Fruit fly (Drosophila melanogaster): ENCODE data around the gene Nufip.

Nufip gene

DNA sequence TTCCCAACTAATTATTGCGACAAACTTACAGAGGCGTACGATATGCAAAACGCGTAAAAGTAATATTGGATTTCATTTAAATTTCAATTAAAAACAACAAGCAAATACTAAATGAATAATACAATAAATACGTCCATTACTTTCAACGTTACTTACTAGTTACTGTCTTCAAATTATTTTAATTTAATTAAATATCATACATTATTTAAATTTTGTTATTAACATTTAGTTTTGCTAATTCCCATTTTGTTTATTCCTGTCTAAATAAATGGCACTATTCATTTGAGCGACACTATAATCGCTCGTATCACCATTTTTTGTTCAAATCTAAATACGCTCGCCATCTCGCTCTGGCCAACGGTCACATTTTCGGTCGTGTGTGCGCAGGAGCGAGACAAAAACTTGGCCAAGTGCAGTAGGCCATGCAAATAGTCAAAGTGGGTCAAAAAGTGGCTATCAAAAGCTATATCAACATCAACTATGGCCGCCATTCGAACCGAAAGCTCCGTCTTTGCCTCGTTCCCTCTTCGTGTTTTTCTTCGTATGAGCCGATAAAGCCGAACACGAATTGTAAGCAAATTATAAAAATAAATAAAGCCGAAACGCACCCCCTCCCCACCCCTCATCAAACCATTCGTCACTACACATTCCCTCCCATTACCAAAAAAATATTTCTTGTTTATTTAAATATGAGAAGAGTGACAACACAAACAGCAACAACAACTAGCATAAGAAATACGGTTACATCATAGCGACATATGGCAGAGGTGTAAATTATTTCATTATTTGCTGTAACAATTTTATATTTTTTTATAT lies 41.2 kb upstream of the Nufip start (continued):
- TF ChIP-seq CG15479 (GFP tag; optimal IDR thresholded peaks at IDR 0.05) (no peak), ab (GFP tag; optimal IDR thresholded peaks at IDR 0.05) (no peak), Dll (GFP tag; IDR thresholded peaks at IDR 0.05; ENCODE audit: partially characterized antibody) (no peak), CkIIα-i1 (GFP tag; IDR thresholded peaks at IDR 0.05) (no peak), Stat92E (GFP tag; optimal IDR thresholded peaks at IDR 0.05) (no peak), CG9609 (GFP tag; optimal IDR thresholded peaks at IDR 0.05) (no peak), prd (optimal IDR thresholded peaks at IDR 0.05) (no peak), prd (GFP tag; IDR thresholded peaks at IDR 0.05) (no peak), eyg (GFP tag; optimal IDR thresholded peaks at IDR 0.05) (peak; percentile 47), CG14710 (tag; optimal IDR thresholded peaks at IDR 0.05) (no peak), ash1 (GFP tag; optimal IDR thresholded peaks at IDR 0.05) (no peak), CG5245 (GFP tag; optimal IDR thresholded peaks at IDR 0.05) (no peak), HHEX (GFP tag; optimal IDR thresholded peaks at IDR 0.05) (peak; percentile 69), CG13296 (GFP tag; optimal IDR thresholded peaks at IDR 0.05) (peak; percentile 82), yki (optimal IDR thresholded peaks at IDR 0.05) (no peak), zfh1 (GFP tag; IDR thresholded peaks at IDR 0.05) (peak; percentile 52; the same call in 2 of the 3 replicates), CG4360 (GFP tag; IDR thresholded peaks at IDR 0.05) (0 out of 2 replicates have a peak, but pooled peaks have one; percentile 30), CG10274 (GFP tag; optimal IDR thresholded peaks at IDR 0.05) (peak; percentile 33), CG9727 (GFP tag; optimal IDR thresholded peaks at IDR 0.05) (peak; percentile 6), Dbx (GFP tag; IDR thresholded peaks at IDR 0.05) (peak; percentile 60; the same call in 2 of the 3 replicates), Dip3 (GFP tag; optimal IDR thresholded peaks at IDR 0.05) (peak; percentile 25), CG18262 (tag; optimal IDR thresholded peaks at IDR 0.05) (no peak), NFAT (GFP tag; IDR thresholded peaks at IDR 0.05) (peak; percentile 33; the same call in 1 of the 2 replicates), ac (GFP tag; optimal IDR thresholded peaks at IDR 0.05) (no peak), sug (tag; optimal IDR thresholded peaks at IDR 0.05) (peak; percentile 89), CG1792 (GFP tag; optimal IDR thresholded peaks at IDR 0.05) (peak; percentile 5), CG15269 (tag; optimal IDR thresholded peaks at IDR 0.05) (peak; percentile 43), CG31224 (GFP tag; IDR thresholded peaks at IDR 0.05) (0 out of 2 replicates have a peak, but pooled peaks have one; percentile 6), Nf-YB (GFP tag; optimal IDR thresholded peaks at IDR 0.05) (peak; percentile 1), usp (GFP tag; optimal IDR thresholded peaks at IDR 0.05) (no peak), Ptx1 (GFP tag; IDR thresholded peaks at IDR 0.05) (0 out of 2 replicates have a peak, but pooled peaks have one; percentile 39), CG7963 (GFP tag; IDR thresholded peaks at IDR 0.05; ENCODE audit: partially characterized antibody) (no peak), her (GFP tag; optimal IDR thresholded peaks at IDR 0.05) (peak; percentile 22), Xrp1 (GFP tag; IDR thresholded peaks at IDR 0.05) (peak; percentile 40), onecut (GFP tag; IDR thresholded peaks at IDR 0.05) (peak; percentile 50; the same call in 1 of the 2 replicates), pzg (GFP tag; optimal IDR thresholded peaks at IDR 0.05) (no peak), br (optimal IDR thresholded peaks at IDR 0.05) (no peak), CG2199 (GFP tag; IDR thresholded peaks at IDR 0.05) (no peak), CG4282 (GFP tag; optimal IDR thresholded peaks at IDR 0.05) (no peak), pita (GFP tag; optimal IDR thresholded peaks at IDR 0.05) (no peak), CG7786 (GFP tag; optimal IDR thresholded peaks at IDR 0.05) (peak; percentile 16), salm (tag; optimal IDR thresholded peaks at IDR 0.05) (peak; percentile 53), wdn (GFP tag; IDR thresholded peaks at IDR 0.05) (0 out of 2 replicates have a peak, but pooled peaks have one; percentile 20), CG3726 (GFP tag; IDR thresholded peaks at IDR 0.05) (no peak), dmrt99B (tag; optimal IDR thresholded peaks at IDR 0.05) (peak; percentile 51), Vsx1 (GFP tag; optimal IDR thresholded peaks at IDR 0.05) (peak; percentile 41), CG15601 (tag; optimal IDR thresholded peaks at IDR 0.05) (peak; percentile 43), CG17328 (GFP tag; IDR thresholded peaks at IDR 0.05) (peak; percentile 26; the same call in 1 of the 2 replicates), HLHmδ (GFP tag; optimal IDR thresholded peaks at IDR 0.05) (no peak), stc (GFP tag; IDR thresholded peaks at IDR 0.05) (peak; percentile 61; the same call in 1 of the 2 replicates)

All from whole organism, embryonic.